Worm (Caenorhabditis elegans) whole organism, L3 larva: ENCODE data around the gene acdh-2.

Experiments
- jun-1 ChIP-seq: fragments of 150-350 bp; optimal IDR thresholded peaks from 2 replicates; lab custom pipeline; 2014; ENCODE audit warnings: missing biosample characterization, missing genetic modification reagents, missing genetic modification characterization
- nhr-11 ChIP-seq: fragments of 150-350 bp; optimal IDR thresholded peaks from 2 replicates; lab custom pipeline; 2014; ENCODE audit warnings: missing biosample characterization, missing genetic modification characterization
- nhr-237 ChIP-seq: fragments of 150-350 bp; optimal IDR thresholded peaks from 2 replicates; lab custom pipeline; 2014; ENCODE audit warnings: missing biosample characterization, missing genetic modification characterization
- pqm-1 ChIP-seq: fragments of 150-350 bp; optimal IDR thresholded peaks from 2 replicates; lab custom pipeline; 2017; ENCODE audit warnings: missing biosample characterization, missing genetic modification characterization, inconsistent platforms
- unc-62 ChIP-seq: fragments of 150-350 bp; sonication (generic microtip); optimal IDR thresholded peaks from 4 replicates; lab custom pipeline; 2014; ENCODE audit warnings: missing biosample characterization, missing genetic modification reagents, missing genetic modification characterization

DNA sequence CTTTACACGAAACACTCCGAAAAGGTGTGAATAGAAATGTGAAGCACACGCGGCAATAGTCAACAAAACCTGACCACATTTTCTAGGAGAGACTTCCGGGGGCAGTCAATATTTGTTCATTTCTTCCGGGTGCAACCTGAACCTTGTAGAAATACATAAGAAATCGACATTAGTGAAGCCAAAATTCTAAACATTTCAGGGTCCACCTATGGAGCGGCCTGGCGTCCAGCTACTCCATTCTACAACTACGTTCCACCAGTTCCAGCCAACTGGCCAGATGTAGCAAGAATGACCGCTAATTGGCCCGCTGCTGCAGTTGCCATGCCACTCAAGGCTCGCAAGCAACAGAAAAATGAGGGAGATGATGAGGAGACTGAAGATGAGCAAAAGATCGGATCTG is 31.9 kb upstream of the acdh-2 start:
- TF ChIP-seq jun-1 (tag; lab: Kevin White, UChicago): no peak
- TF ChIP-seq nhr-11 (tag; lab: Kevin White, UChicago): no peak
- TF ChIP-seq unc-62 (GFP tag; lab: Kevin White, UChicago): no peak
- no peak for TF ChIP-seq pqm-1 (tag; lab: Kevin White, UChicago)
- no peak for TF ChIP-seq nhr-237 (tag; lab: Kevin White, UChicago)
